Worm (Caenorhabditis elegans): ENCODE measurements around the gene ZC196.5.

DNA sequence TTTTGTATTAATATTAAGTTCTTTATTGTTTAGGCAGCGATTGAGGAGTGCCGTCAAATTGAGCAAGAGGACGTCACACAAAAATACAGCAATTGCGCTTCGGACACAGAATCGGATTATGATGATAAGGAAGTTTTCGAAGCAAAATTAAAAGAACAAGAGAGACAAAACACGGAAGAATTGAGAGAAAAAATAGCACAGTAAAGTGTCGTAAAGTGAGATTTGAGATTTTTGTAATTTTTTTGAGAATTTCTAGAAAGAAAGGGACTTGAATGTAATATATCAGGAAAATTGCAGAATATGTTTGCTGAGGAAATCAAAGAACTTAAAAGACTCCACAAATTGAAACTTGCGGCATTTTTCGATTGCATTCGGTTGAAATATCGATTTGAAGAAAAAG is 25.5 kb downstream of the ZC196.5 start, which contains the start of gene B0507.4:
- no peak for TF ChIP-seq nhr-76 (tag; optimal IDR thresholded peaks at IDR 0.05)
- no peak for TF ChIP-seq nhr-12 (tag; optimal IDR thresholded peaks at IDR 0.05)
- no peak for TF ChIP-seq pha-4 (tag; optimal IDR thresholded peaks at IDR 0.05)
- no peak for TF ChIP-seq snpc-4 (tag; optimal IDR thresholded peaks at IDR 0.05)
- TF ChIP-seq nhr-28 (tag; optimal IDR thresholded peaks at IDR 0.05) = no peak
- no peak for TF ChIP-seq ces-1 (GFP tag; optimal IDR thresholded peaks at IDR 0.05)
- no peak for TF ChIP-seq ceh-39 (tag; optimal IDR thresholded peaks at IDR 0.05)
- TF ChIP-seq drap-1 (GFP tag; optimal IDR thresholded peaks at IDR 0.05) = no peak
- TF ChIP-seq lin-13 (tag; optimal IDR thresholded peaks at IDR 0.05) = no peak
- no peak for TF ChIP-seq unc-39 (tag; optimal IDR thresholded peaks at IDR 0.05)
- TF ChIP-seq ceh-83 (GFP tag; optimal IDR thresholded peaks at IDR 0.05) = no peak
- TF ChIP-seq unc-62 (GFP tag; optimal IDR thresholded peaks at IDR 0.05) = no peak
- no peak for TF ChIP-seq mep-1 (tag; optimal IDR thresholded peaks at IDR 0.05)
- no peak for TF ChIP-seq bed-3 (GFP tag; optimal IDR thresholded peaks at IDR 0.05)

All from whole organism, mixed stage, embryonic.